Worm (Caenorhabditis elegans): ENCODE data around the gene F37C12.21.

DNA sequence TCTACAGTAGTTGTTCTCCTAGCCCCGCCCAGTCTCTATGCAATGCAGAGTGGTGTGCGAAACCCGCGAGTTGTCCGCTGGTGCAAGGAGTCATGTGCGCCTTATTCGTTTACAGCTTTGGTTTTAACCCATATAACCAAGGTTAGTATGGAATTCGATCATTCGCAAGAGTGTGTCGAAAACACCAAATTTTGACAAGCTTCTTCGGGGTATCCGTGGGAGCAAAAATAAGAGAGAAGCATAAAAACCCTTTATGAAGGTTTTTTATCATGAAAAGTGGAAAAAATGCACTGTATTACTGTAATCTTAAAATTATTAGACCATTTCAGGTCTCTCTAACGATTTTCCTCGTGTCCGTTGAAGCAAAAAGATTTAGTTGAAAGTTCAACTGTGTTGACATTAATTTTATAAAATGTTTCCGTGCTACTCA lies 46.0 kb upstream of the F37C12.21 start:
- no peak for TF ChIP-seq T22C8.4 (GFP tag; IDR thresholded peaks at IDR 0.05)
- TF ChIP-seq flt-1 (GFP tag; IDR thresholded peaks at IDR 0.05) = no peak
- no peak for TF ChIP-seq tab-1 (GFP tag; IDR thresholded peaks at IDR 0.05)
- no peak for TF ChIP-seq cog-1 (tag; optimal IDR thresholded peaks at IDR 0.05)
- no peak for TF ChIP-seq klf-2 (GFP tag; conservative IDR thresholded peaks at IDR 0.05)
- TF ChIP-seq ztf-23 (GFP tag; IDR thresholded peaks at IDR 0.05) = no peak
- no peak for TF ChIP-seq med-1 (GFP tag; optimal IDR thresholded peaks at IDR 0.05; ENCODE audit: insufficient read depth)
